Fruit fly (Drosophila melanogaster) whole organism, embryonic: ENCODE measurements around the gene cni.
A peak's percentile ranks its signal among the peaks of the same experiment; 100 is the strongest.

Experiments used
- ATbp ChIP-seq: fragments of 200-800 bp; sonication (Bioruptor generic); optimal IDR thresholded peaks from 2 replicates; lab custom pipeline; 2017; ENCODE audit warnings: missing biosample characterization, mild to moderate bottlenecking, missing genetic modification characterization, missing genetic modification reagents
- CG14710 ChIP-seq: fragments of 200-800 bp; sonication (Bioruptor generic); optimal IDR thresholded peaks from 3 replicates; lab custom pipeline; 2019; ENCODE audit warnings: missing biosample characterization, mild to moderate bottlenecking, missing genetic modification characterization, moderate library complexity
- CG15073 ChIP-seq: fragments of 200-800 bp; sonication (Bioruptor generic); optimal IDR thresholded peaks from 2 replicates; lab custom pipeline; 2016; ENCODE audit warnings: missing biosample characterization, missing genetic modification characterization
- CG1603 ChIP-seq: fragments of 200-800 bp; sonication (Bioruptor generic); optimal IDR thresholded peaks from 2 replicates; lab custom pipeline; 2019; ENCODE audit warnings: missing biosample characterization, mild to moderate bottlenecking, missing genetic modification characterization, moderate library complexity
- CG2120 ChIP-seq: fragments of 200-800 bp; sonication (Bioruptor generic); optimal IDR thresholded peaks from 3 replicates; lab custom pipeline; 2016; ENCODE audit warnings: missing biosample characterization, missing genetic modification characterization
- CG2202 ChIP-seq: fragments of 200-800 bp; sonication (Bioruptor generic); optimal IDR thresholded peaks from 2 replicates; lab custom pipeline; 2018; ENCODE audit warnings: missing biosample characterization, mild to moderate bottlenecking, missing genetic modification characterization
- CG31441 ChIP-seq: fragments of 200-800 bp; sonication (Bioruptor generic); IDR thresholded peaks from 2 replicates; pipeline ENCODE4 v1.3.6; 2022; ENCODE audit warnings: missing biosample characterization, missing genetic modification characterization
- CG3838 ChIP-seq: fragments of 200-800 bp; sonication (Bioruptor generic); optimal IDR thresholded peaks from 3 replicates; lab custom pipeline; 2016; ENCODE audit warnings: missing biosample characterization, missing genetic modification characterization
- CG4328 ChIP-seq: fragments of 200-800 bp; sonication (Bioruptor generic); optimal IDR thresholded peaks from 3 replicates; lab custom pipeline; 2017; ENCODE audit warnings: missing biosample characterization, missing genetic modification reagents, missing genetic modification characterization
- CG4360 ChIP-seq: fragments of 200-800 bp; sonication (Bioruptor generic); IDR thresholded peaks from 2 replicates; pipeline ENCODE4 v1.3.6; 2022; ENCODE audit warnings: missing biosample characterization, missing genetic modification characterization
- CG4404 ChIP-seq: fragments of 200-800 bp; sonication (Bioruptor generic); IDR thresholded peaks from 2 replicates; pipeline ENCODE4 v1.3.6; 2022; ENCODE audit warnings: missing biosample characterization, missing genetic modification characterization
- CG4707 ChIP-seq: fragments of 200-800 bp; sonication (Bioruptor generic); optimal IDR thresholded peaks from 2 replicates; lab custom pipeline; 2018; ENCODE audit warnings: missing biosample characterization, mild to moderate bottlenecking, missing genetic modification characterization, moderate library complexity
- CG6791 ChIP-seq: fragments of 200-800 bp; sonication (Bioruptor generic); IDR thresholded peaks from 3 replicates; pipeline ENCODE4 v1.3.6; 2022; ENCODE audit warnings: missing biosample characterization, missing genetic modification characterization; ENCODE audit not compliant: partially characterized antibody
- CG8924 ChIP-seq: fragments of 200-800 bp; optimal IDR thresholded peaks from 3 replicates; lab custom pipeline; 2019; ENCODE audit warnings: missing biosample characterization, mild to moderate bottlenecking, missing genetic modification characterization, moderate library complexity
- CG9437 ChIP-seq: fragments of 200-800 bp; sonication (Bioruptor generic); optimal IDR thresholded peaks from 2 replicates; lab custom pipeline; 2018; ENCODE audit warnings: missing biosample characterization, mild to moderate bottlenecking, missing genetic modification characterization
- CG9797 ChIP-seq: fragments of 200-800 bp; sonication (Bioruptor generic); optimal IDR thresholded peaks from 3 replicates; lab custom pipeline; 2018; ENCODE audit warnings: missing biosample characterization, mild to moderate bottlenecking, missing genetic modification characterization
- CG9932 ChIP-seq: fragments of 200-800 bp; sonication (Bioruptor generic); IDR thresholded peaks from 2 replicates; pipeline ENCODE4 v1.3.6; 2022; ENCODE audit warnings: missing biosample characterization, missing genetic modification characterization
- Camta ChIP-seq: fragments of 200-800 bp; sonication (Bioruptor generic); optimal IDR thresholded peaks from 2 replicates; lab custom pipeline; 2016; ENCODE audit warnings: missing biosample characterization, missing genetic modification characterization
- CrebB ChIP-seq: fragments of 200-800 bp; sonication (Bioruptor generic); optimal IDR thresholded peaks from 3 replicates; lab custom pipeline; 2018; ENCODE audit warnings: missing biosample characterization, mild to moderate bottlenecking, missing genetic modification characterization
- Dad ChIP-seq: fragments of 200-800 bp; sonication (Bioruptor generic); optimal IDR thresholded peaks from 3 replicates; lab custom pipeline; 2016; ENCODE audit warnings: missing biosample characterization, missing genetic modification characterization
- Dfd ChIP-seq, 2 experiments: fragments of >200 bp; optimal IDR thresholded peaks; 2 replicates each; lab custom pipeline; 2017; ENCODE audit warnings: missing biosample characterization in 2 of 2, missing genetic modification characterization in 2 of 2
- Doc2 ChIP-seq: fragments of 200-800 bp; sonication (Bioruptor generic); IDR thresholded peaks from 2 replicates; pipeline ENCODE4 v1.3.6; 2022; ENCODE audit warnings: missing biosample characterization, missing genetic modification characterization
- Doc3 ChIP-seq: fragments of 200-800 bp; sonication (Bioruptor generic); IDR thresholded peaks from 3 replicates; pipeline ENCODE4 v1.3.6; 2022; ENCODE audit warnings: missing biosample characterization, missing genetic modification characterization; ENCODE audit not compliant: partially characterized antibody
- Hand ChIP-seq: fragments of 200-800 bp; sonication (Bioruptor generic); optimal IDR thresholded peaks from 2 replicates; lab custom pipeline; 2017; ENCODE audit warnings: mild to moderate bottlenecking, missing biosample characterization, missing genetic modification reagents, missing genetic modification characterization
- NC2β ChIP-seq: fragments of 200-800 bp; sonication (Bioruptor generic); optimal IDR thresholded peaks from 2 replicates; lab custom pipeline; 2016; ENCODE audit warnings: missing biosample characterization, missing genetic modification characterization
- Rfx ChIP-seq: fragments of 200-800 bp; sonication (Bioruptor generic); IDR thresholded peaks from 2 replicates; pipeline ENCODE4 v1.3.6; 2022; ENCODE audit warnings: missing biosample characterization, missing genetic modification characterization
- Sox100B ChIP-seq: fragments of 200-800 bp; sonication (Bioruptor generic); optimal IDR thresholded peaks from 3 replicates; lab custom pipeline; 2018; ENCODE audit warnings: missing biosample characterization, mild to moderate bottlenecking, missing genetic modification characterization
- Sox102F ChIP-seq: fragments of 200-800 bp; sonication (Bioruptor generic); optimal IDR thresholded peaks from 2 replicates; lab custom pipeline; 2018; ENCODE audit warnings: missing biosample characterization, mild to moderate bottlenecking, missing genetic modification characterization, moderate library complexity
- Sry-δ ChIP-seq: fragments of 200-800 bp; sonication (Bioruptor generic); optimal IDR thresholded peaks from 2 replicates; lab custom pipeline; 2016; ENCODE audit warnings: missing biosample characterization, missing genetic modification characterization
- ac ChIP-seq: fragments of 200-800 bp; sonication (Bioruptor generic); optimal IDR thresholded peaks from 3 replicates; lab custom pipeline; 2017; ENCODE audit warnings: missing biosample characterization, mild to moderate bottlenecking, missing genetic modification characterization
- ato ChIP-seq: fragments of 200-800 bp; sonication (Bioruptor generic); IDR thresholded peaks from 2 replicates; pipeline ENCODE4 v1.3.6; 2022; ENCODE audit warnings: missing biosample characterization, missing genetic modification characterization; ENCODE audit not compliant: partially characterized antibody
- chinmo ChIP-seq: fragments of 200-800 bp; sonication (Bioruptor generic); IDR thresholded peaks from 4 replicates; pipeline ENCODE4 v1.3.6; 2022; ENCODE audit warnings: missing biosample characterization, missing genetic modification characterization; ENCODE audit not compliant: partially characterized antibody
- chn ChIP-seq: fragments of 200-800 bp; sonication (Bioruptor generic); optimal IDR thresholded peaks from 2 replicates; lab custom pipeline; 2016; ENCODE audit warnings: missing biosample characterization, missing genetic modification characterization
- dati ChIP-seq: fragments of 200-800 bp; sonication (Bioruptor generic); IDR thresholded peaks from 2 replicates; pipeline ENCODE4 v1.3.6; 2022; ENCODE audit warnings: missing biosample characterization, missing genetic modification characterization
- gcm ChIP-seq: fragments of 200-800 bp; sonication (Bioruptor generic); optimal IDR thresholded peaks from 2 replicates; lab custom pipeline; 2019; ENCODE audit warnings: missing biosample characterization, mild to moderate bottlenecking, missing genetic modification characterization, moderate library complexity
- gem ChIP-seq: fragments of 200-800 bp; sonication (Bioruptor generic); optimal IDR thresholded peaks from 2 replicates; lab custom pipeline; 2019; ENCODE audit warnings: missing biosample characterization, mild to moderate bottlenecking, missing genetic modification characterization, moderate library complexity
- jing ChIP-seq: fragments of 200-800 bp; sonication (Bioruptor generic); optimal IDR thresholded peaks from 2 replicates; lab custom pipeline; 2018; ENCODE audit warnings: missing biosample characterization, mild to moderate bottlenecking, missing genetic modification characterization
- lab ChIP-seq: fragments of 200-800 bp; sonication (Bioruptor generic); optimal IDR thresholded peaks from 3 replicates; lab custom pipeline; 2017; ENCODE audit warnings: missing biosample characterization, missing genetic modification characterization, mild to moderate bottlenecking, moderate library complexity, missing genetic modification reagents
- nom ChIP-seq: fragments of 200-800 bp; sonication (Bioruptor generic); optimal IDR thresholded peaks from 2 replicates; lab custom pipeline; 2017; ENCODE audit warnings: missing biosample characterization, missing genetic modification characterization, mild to moderate bottlenecking, moderate library complexity, missing genetic modification reagents
- org-1 ChIP-seq: fragments of 200-800 bp; sonication (Bioruptor generic); optimal IDR thresholded peaks from 2 replicates; lab custom pipeline; 2017; ENCODE audit warnings: missing biosample characterization, missing genetic modification characterization
- otp ChIP-seq: fragments of 200-800 bp; sonication (Bioruptor generic); IDR thresholded peaks from 3 replicates; pipeline ENCODE4, ENCODE4 v1.3.6; 2022; ENCODE audit warnings: missing biosample characterization, missing genetic modification characterization
- pros ChIP-seq: fragments of 200-800 bp; sonication (Bioruptor generic); optimal IDR thresholded peaks from 3 replicates; lab custom pipeline; 2019; ENCODE audit warnings: missing biosample characterization, mild to moderate bottlenecking, missing genetic modification characterization, moderate library complexity
- pum ChIP-seq: fragments of 200-800 bp; sonication (Bioruptor generic); optimal IDR thresholded peaks from 2 replicates; lab custom pipeline; 2016; ENCODE audit warnings: missing biosample characterization, missing genetic modification characterization
- pzg ChIP-seq: fragments of 200-800 bp; sonication (Bioruptor generic); optimal IDR thresholded peaks from 3 replicates; lab custom pipeline; 2018; ENCODE audit warnings: missing biosample characterization, mild to moderate bottlenecking, missing genetic modification characterization, moderate library complexity
- run ChIP-seq: fragments of 200-800 bp; sonication (Bioruptor generic); optimal IDR thresholded peaks from 3 replicates; lab custom pipeline; 2018; ENCODE audit warnings: missing biosample characterization, mild to moderate bottlenecking, missing genetic modification characterization
- sqz ChIP-seq: fragments of 200-800 bp; sonication (Bioruptor generic); optimal IDR thresholded peaks from 3 replicates; lab custom pipeline; 2018; ENCODE audit warnings: missing biosample characterization, mild to moderate bottlenecking, missing genetic modification characterization
- sr ChIP-seq: fragments of 200-800 bp; sonication (Bioruptor generic); IDR thresholded peaks from 3 replicates; pipeline ENCODE4 v1.3.6; 2022; ENCODE audit warnings: missing biosample characterization, missing genetic modification characterization
- unc-4 ChIP-seq: fragments of 200-800 bp; sonication (Bioruptor generic); IDR thresholded peaks from 2 replicates; pipeline ENCODE4 v1.3.6; 2022; ENCODE audit warnings: missing biosample characterization, missing genetic modification characterization; ENCODE audit not compliant: partially characterized antibody
- wek ChIP-seq: fragments of 200-800 bp; sonication (Bioruptor generic); optimal IDR thresholded peaks from 3 replicates; lab custom pipeline; 2018; ENCODE audit warnings: missing biosample characterization, mild to moderate bottlenecking, missing genetic modification characterization, moderate library complexity
- zfh2 ChIP-seq: fragments of 200-800 bp; sonication (Bioruptor generic); optimal IDR thresholded peaks from 2 replicates; lab custom pipeline; 2016; ENCODE audit warnings: missing biosample characterization, missing genetic modification characterization

The cni gene

dm6 chr2L:16350160-16350633 lies 39.7 kb upstream of the cni start (continued):
- TF ChIP-seq CG9797 (GFP tag; lab: Kevin White, UChicago) (no peak), CG15073 (no peak), gcm (GFP tag; lab: Kevin White, UChicago) (no peak), sr (GFP tag; lab: Robert Waterston, UW) (no peak), CG6791 (GFP tag; lab: Robert Waterston, UW) (peak; percentile 54), Dad (GFP tag; lab: Kevin White, UChicago) (peak; percentile 5), NC2β (GFP tag; lab: Kevin White, UChicago) (no peak), CG9932 (peak; percentile 90), pzg (peak; percentile 66), CG14710 (tag; lab: Kevin White, UChicago) (peak; percentile 62), CrebB (tag; lab: Kevin White, UChicago) (peak; percentile 3), CG4707 (GFP tag; lab: Kevin White, UChicago) (no peak), CG3838 (GFP tag; lab: Kevin White, UChicago) (no peak), wek (GFP tag; lab: Kevin White, UChicago) (no peak), pum (peak; percentile 53), chn (GFP tag; lab: Kevin White, UChicago) (peak; percentile 75), Rfx (peak; percentile 86), zfh2 (peak; percentile 77), ato (GFP tag; lab: Robert Waterston, UW) (peak; percentile 53; the same call in 1 of the 2 replicates), dati (GFP tag; lab: Robert Waterston, UW) (no peak), gem (tag; lab: Kevin White, UChicago) (peak; percentile 83), CG31441 (GFP tag; lab: Robert Waterston, UW) (no peak), Hand (GFP tag; lab: Kevin White, UChicago) (peak; percentile 34), CG4360 (GFP tag; lab: Robert Waterston, UW) (no peak), nom (GFP tag; lab: Kevin White, UChicago) (no peak), Sox100B (peak; percentile 70), jing (GFP tag; lab: Kevin White, UChicago) (peak; percentile 34), CG8924 (tag; lab: Kevin White, UChicago) (peak; percentile 71), Sox102F (GFP tag; lab: Kevin White, UChicago) (peak; percentile 76), Doc2 (GFP tag; lab: Robert Waterston, UW) (no peak), CG4328 (GFP tag; lab: Kevin White, UChicago) (peak; percentile 28), otp (GFP tag; lab: Robert Waterston, UW) (no peak), ac (peak; percentile 20), CG9437 (GFP tag; lab: Kevin White, UChicago) (peak; percentile 48), CG4404 (peak; percentile 60), org-1 (GFP tag; lab: Kevin White, UChicago) (peak; percentile 54), CG2120 (GFP tag; lab: Kevin White, UChicago) (peak; percentile 79), lab (GFP tag; lab: Kevin White, UChicago) (no peak), ATbp (GFP tag; lab: Kevin White, UChicago) (no peak), chinmo (GFP tag; lab: Robert Waterston, UW) (peak; percentile 82; the same call in 1 of the 4 replicates), unc-4 (GFP tag; lab: Robert Waterston, UW) (peak; percentile 58; the same call in 1 of the 2 replicates), CG2202 (tag; lab: Kevin White, UChicago) (no peak), Sry-δ (peak; percentile 87), Doc3 (GFP tag; lab: Robert Waterston, UW) (0 out of 3 replicates have a peak, but pooled peaks have one; percentile 37), CG1603 (tag; lab: Kevin White, UChicago) (peak; percentile 64), sqz (GFP tag; lab: Kevin White, UChicago) (peak; percentile 82), pros (no peak), run (tag; lab: Kevin White, UChicago) (peak; percentile 17), Camta (peak; percentile 8), Dfd (GFP tag; optimal IDR thresholded peaks at IDR 0.05; lab: Kevin White, UChicago) (no peak)
